Fruit fly (Drosophila melanogaster): Measurements from ENCODE around the gene Orc2.

Orc2 gene

dm6 chr3R:13952303-13952702 is 12.4 kb upstream of the Orc2 start (continued):
- TF ChIP-seq fd59A (GFP tag; optimal IDR thresholded peaks at IDR 0.05) (no peak), Hr39 (GFP tag; optimal IDR thresholded peaks at IDR 0.05) (no peak), CG32006 (GFP tag; optimal IDR thresholded peaks at IDR 0.05) (peak; percentile 86), Sox14 (GFP tag; optimal IDR thresholded peaks at IDR 0.05) (no peak), Hr4 (GFP tag; optimal IDR thresholded peaks at IDR 0.05) (peak; percentile 82), eg (GFP tag; IDR thresholded peaks at IDR 0.05) (peak; percentile 86), Blimp-1 (GFP tag; optimal IDR thresholded peaks at IDR 0.05) (no peak)

- TF ChIP-seq achi (GFP tag; optimal IDR thresholded peaks at IDR 0.05) (no peak), acj6 (GFP tag; optimal IDR thresholded peaks at IDR 0.05) (peak; percentile 1), CG6808 (GFP tag; optimal IDR thresholded peaks at IDR 0.05) (peak; percentile 7), Hr4 (GFP tag; optimal IDR thresholded peaks at IDR 0.05) (no peak), CG10669 (GFP tag; optimal IDR thresholded peaks at IDR 0.05) (no peak), CG31627 (GFP tag; optimal IDR thresholded peaks at IDR 0.05) (peak; percentile 18), CG7368 (GFP tag; optimal IDR thresholded peaks at IDR 0.05) (no peak), Gug (GFP tag; IDR thresholded peaks at IDR 0.05) (no peak), CG10631 (GFP tag; optimal IDR thresholded peaks at IDR 0.05) (no peak), Eip75B (GFP tag; optimal IDR thresholded peaks at IDR 0.05) (no peak), Hr38 (GFP tag; optimal IDR thresholded peaks at IDR 0.05) (no peak), spab (GFP tag; optimal IDR thresholded peaks at IDR 0.05) (no peak), pdm3 (GFP tag; optimal IDR thresholded peaks at IDR 0.05) (peak; percentile 9), CG8632 (GFP tag; optimal IDR thresholded peaks at IDR 0.05) (no peak), CG6854 (GFP tag; optimal IDR thresholded peaks at IDR 0.05) (no peak), Ets96B (tag; optimal IDR thresholded peaks at IDR 0.05) (no peak), Met (GFP tag; optimal IDR thresholded peaks at IDR 0.05) (peak; percentile 39), vri (GFP tag; optimal IDR thresholded peaks at IDR 0.05) (no peak), CG11762 (GFP tag; optimal IDR thresholded peaks at IDR 0.05; ENCODE audit: insufficient read depth) (no peak), esn (GFP tag; optimal IDR thresholded peaks at IDR 0.05) (peak; percentile 30), cyc (GFP tag; optimal IDR thresholded peaks at IDR 0.05) (no peak), Hr39 (GFP tag; optimal IDR thresholded peaks at IDR 0.05) (no peak), topi (GFP tag; optimal IDR thresholded peaks at IDR 0.05) (peak; percentile 4), svp (GFP tag) (no peak), Smox (GFP tag; optimal IDR thresholded peaks at IDR 0.05) (peak; percentile 31), CG32006 (GFP tag; optimal IDR thresholded peaks at IDR 0.05) (no peak), CG3032 (tag; optimal IDR thresholded peaks at IDR 0.05) (peak; percentile 6), fkh (GFP tag; optimal IDR thresholded peaks at IDR 0.05) (no peak), CG34406 (GFP tag; optimal IDR thresholded peaks at IDR 0.05) (no peak), Sox14 (GFP tag; optimal IDR thresholded peaks at IDR 0.05) (no peak), CG11294 (GFP tag; IDR thresholded peaks at IDR 0.05) (no peak), CG6792 (GFP tag; optimal IDR thresholded peaks at IDR 0.05) (peak; percentile 18), lz (GFP tag; optimal IDR thresholded peaks at IDR 0.05) (no peak), eg (GFP tag; IDR thresholded peaks at IDR 0.05) (no peak), CG9139 (GFP tag; optimal IDR thresholded peaks at IDR 0.05) (no peak), CG3919 (GFP tag; optimal IDR thresholded peaks at IDR 0.05) (peak; percentile 4), Eip78C (GFP tag) (peak; percentile 41), Sox102F (GFP tag; optimal IDR thresholded peaks at IDR 0.05) (peak; percentile 1), CG4318 (GFP tag; optimal IDR thresholded peaks at IDR 0.05) (no peak), dac (GFP tag; optimal IDR thresholded peaks at IDR 0.05) (no peak), OdsH (GFP tag; optimal IDR thresholded peaks at IDR 0.05) (no peak), CG16779 (tag; optimal IDR thresholded peaks at IDR 0.05) (no peak), CG6163 (GFP tag; IDR thresholded peaks at IDR 0.05) (0 out of 3 replicates have a peak, but pooled peaks have one; percentile 34), CG6276 (GFP tag; optimal IDR thresholded peaks at IDR 0.05) (no peak), CG8319 (GFP tag; optimal IDR thresholded peaks at IDR 0.05) (no peak), Lpt (GFP tag; optimal IDR thresholded peaks at IDR 0.05) (no peak), CG11902 (GFP tag; optimal IDR thresholded peaks at IDR 0.05) (no peak), CG15336 (GFP tag; IDR thresholded peaks at IDR 0.05) (no peak), Ets21C (GFP tag; optimal IDR thresholded peaks at IDR 0.05) (no peak)
Measured at dm6 chr3R:13955227-13955626, 9.5 kb upstream of the Orc2 start.

Measured in whole organism, prepupa.